Worm (Caenorhabditis elegans): ENCODE measurements around the gene btb-19.

- TF ChIP-seq nhr-77 (tag; optimal IDR thresholded peaks at IDR 0.05) (no peak), ceh-8 (GFP tag; optimal IDR thresholded peaks at IDR 0.05) (no peak), fos-1 (tag; optimal IDR thresholded peaks at IDR 0.05) (no peak), lin-39 (tag; optimal IDR thresholded peaks at IDR 0.05) (no peak), pqm-1 (tag; optimal IDR thresholded peaks at IDR 0.05) (no peak), blmp-1 (tag; optimal IDR thresholded peaks at IDR 0.05) (no peak), alr-1 (tag; optimal IDR thresholded peaks at IDR 0.05; ENCODE audit: borderline replicate concordance) (no peak), nhr-28 (tag; optimal IDR thresholded peaks at IDR 0.05) (no peak), efl-1 (optimal IDR thresholded peaks at IDR 0.05) (no peak), efl-1 (GFP tag; optimal IDR thresholded peaks at IDR 0.05 in 1 of 2) (no peak), vab-15 (tag; optimal IDR thresholded peaks at IDR 0.05) (no peak), snpc-4 (tag; optimal IDR thresholded peaks at IDR 0.05) (no peak), mdl-1 (tag; optimal IDR thresholded peaks at IDR 0.05) (no peak)
Observed at ce11 chrII:14500122-14500521, 21.8 kb downstream of the btb-19 start, which contains the start of gene K10H10.4.

Data from whole organism, L1 larva.